Worm (Caenorhabditis elegans): ENCODE results near the gene fos-1.

- TF ChIP-seq elt-2 (tag; optimal IDR thresholded peaks at IDR 0.05), result no peak
- no peak for TF ChIP-seq ama-1 (optimal IDR thresholded peaks at IDR 0.05)
- no peak for TF ChIP-seq zip-5 (tag; optimal IDR thresholded peaks at IDR 0.05)
- no peak for TF ChIP-seq nhr-11 (tag; optimal IDR thresholded peaks at IDR 0.05)
- TF ChIP-seq pha-2 (tag; optimal IDR thresholded peaks at IDR 0.05), result no peak
- no peak for TF ChIP-seq npax-4 (tag; optimal IDR thresholded peaks at IDR 0.05)
- no peak for TF ChIP-seq pha-4 (tag; optimal IDR thresholded peaks at IDR 0.05)
- no peak for TF ChIP-seq nfya-1 (tag; optimal IDR thresholded peaks at IDR 0.05)
- no peak for TF ChIP-seq unc-3 (GFP tag; conservative IDR thresholded peaks at IDR 0.05)
- no peak for TF ChIP-seq unc-3 (tag; optimal IDR thresholded peaks at IDR 0.05)
- TF ChIP-seq fkh-6 (tag; optimal IDR thresholded peaks at IDR 0.05), result no peak
- TF ChIP-seq pag-3 (tag; optimal IDR thresholded peaks at IDR 0.05; ENCODE audit: borderline replicate concordance), result no peak
- TF ChIP-seq lim-6 (tag; optimal IDR thresholded peaks at IDR 0.05), result no peak
- no peak for TF ChIP-seq ceh-6 (GFP tag; optimal IDR thresholded peaks at IDR 0.05)
Measured at ce11 chrV:6010642-6011041, 7.2 kb downstream of the fos-1 start.
